Worm (Caenorhabditis elegans) whole organism, L4 larva: Measurements from ENCODE around the gene zyg-12.
A peak's percentile ranks its signal among the peaks of the same experiment; 100 is the strongest.

Experiments
- D1046.2 ChIP-seq: fragments of 200-800 bp; sonication (Bioruptor generic); IDR thresholded peaks from 2 replicates; pipeline ENCODE4 v1.3.6; 2022; ENCODE audit warnings: missing genetic modification characterization, missing compliant biosample characterization
- F26F4.8 ChIP-seq: fragments of 200-800 bp; sonication (Bioruptor generic); conservative IDR thresholded peaks from 2 replicates; pipeline ENCODE4 v1.3.6; 2022; ENCODE audit warnings: missing genetic modification characterization, missing compliant biosample characterization
- F37D6.2 ChIP-seq: sonication (generic microtip); optimal IDR thresholded peaks from 2 replicates; lab custom pipeline; 2016; ENCODE audit warnings: mild to moderate bottlenecking, missing genetic modification characterization, missing compliant biosample characterization
- F49E8.2 ChIP-seq: sonication (generic microtip); optimal IDR thresholded peaks from 2 replicates; lab custom pipeline; 2016; ENCODE audit warnings: missing compliant biosample characterization, mild to moderate bottlenecking, missing genetic modification characterization, borderline replicate concordance
- R02D3.7 ChIP-seq: fragments of 150-350 bp; sonication (generic microtip); optimal IDR thresholded peaks from 3 replicates; lab custom pipeline; 2014; ENCODE audit warnings: missing biosample characterization, missing genetic modification characterization
- T20F7.1 ChIP-seq: fragments of 200-800 bp; sonication (Bioruptor generic); optimal IDR thresholded peaks from 2 replicates; lab custom pipeline; 2018; ENCODE audit warnings: mild to moderate bottlenecking, missing genetic modification characterization, missing compliant biosample characterization
- Y105C5A.15 ChIP-seq: fragments of 200-800 bp; sonication (Bioruptor generic); IDR thresholded peaks from 2 replicates; pipeline ENCODE4 v1.3.6; 2022; ENCODE audit warnings: missing genetic modification characterization, missing compliant biosample characterization
- Y5F2A.4 ChIP-seq: fragments of 200-800 bp; sonication (Bioruptor generic); optimal IDR thresholded peaks from 2 replicates; lab custom pipeline; 2018; ENCODE audit warnings: mild to moderate bottlenecking, missing genetic modification characterization, missing compliant biosample characterization
- ZK337.2 ChIP-seq: fragments of 200-800 bp; sonication (Bioruptor generic); IDR thresholded peaks from 2 replicates; pipeline ENCODE4 v1.3.6; 2022; ENCODE audit warnings: missing genetic modification reagents, missing genetic modification characterization, missing compliant biosample characterization
- ZK546.5 ChIP-seq, 2 experiments: sonication (generic microtip); optimal IDR thresholded peaks; 2 replicates each; lab custom pipeline; 2017; ENCODE audit warnings: missing biosample characterization in 2 of 2, missing genetic modification characterization in 2 of 2
- ama-1 ChIP-seq: fragments of 150-350 bp; optimal IDR thresholded peaks from 2 replicates; lab custom pipeline; 2014; ENCODE audit warnings: inconsistent platforms, mixed read lengths
- ceh-28 ChIP-seq: fragments of 150-350 bp; optimal IDR thresholded peaks from 2 replicates; lab custom pipeline; 2014; ENCODE audit warnings: missing biosample characterization, missing genetic modification reagents, missing genetic modification characterization
- ceh-44 ChIP-seq: fragments of 200-800 bp; sonication (Bioruptor generic); IDR thresholded peaks from 2 replicates; pipeline ENCODE4 v1.3.6; 2022; ENCODE audit warnings: missing genetic modification reagents, missing genetic modification characterization, missing compliant biosample characterization
- ceh-82 ChIP-seq: sonication (generic microtip); optimal IDR thresholded peaks from 2 replicates; lab custom pipeline; 2017; ENCODE audit warnings: missing biosample characterization, missing genetic modification characterization
- ces-1 ChIP-seq: fragments of 150-350 bp; sonication (generic microtip); optimal IDR thresholded peaks from 4 replicates; lab custom pipeline; 2014; ENCODE audit warnings: missing biosample characterization, missing genetic modification reagents, missing genetic modification characterization
- ctbp-1 ChIP-seq: fragments of 200-800 bp; sonication (Bioruptor generic); IDR thresholded peaks from 2 replicates; pipeline ENCODE4 v1.3.6; 2022; ENCODE audit warnings: missing genetic modification reagents, missing genetic modification characterization, missing compliant biosample characterization
- daf-12 ChIP-seq: fragments of 150-350 bp; optimal IDR thresholded peaks from 2 replicates; lab custom pipeline; 2014; ENCODE audit warnings: missing biosample characterization, missing genetic modification reagents, missing genetic modification characterization
- daf-16 ChIP-seq, 3 experiments: sonication (generic microtip); optimal IDR thresholded peaks; 2 replicates each; lab custom pipeline; 2016 to 2017; ENCODE audit warnings: missing genetic modification characterization in 3 of 3, missing genetic modification reagents in 3 of 3, mild to moderate bottlenecking in 2 of 3, missing compliant biosample characterization in 2 of 3, missing biosample characterization in 1 of 3, moderate library complexity in 1 of 3
- duxl-1 ChIP-seq: sonication (generic microtip); optimal IDR thresholded peaks from 2 replicates; lab custom pipeline; 2016; ENCODE audit warnings: mild to moderate bottlenecking, missing genetic modification characterization, moderate library complexity, missing compliant biosample characterization; ENCODE audit not compliant: poor library complexity
- egl-43 ChIP-seq: fragments of 200-800 bp; sonication (Bioruptor generic); IDR thresholded peaks from 2 replicates; pipeline ENCODE4 v1.3.6; 2022; ENCODE audit warnings: missing genetic modification reagents, missing genetic modification characterization, missing compliant biosample characterization
- fkh-10 ChIP-seq: fragments of 150-350 bp; optimal IDR thresholded peaks from 2 replicates; lab custom pipeline; 2014; ENCODE audit warnings: missing biosample characterization, missing genetic modification reagents, missing genetic modification characterization
- fos-1 ChIP-seq: fragments of 150-350 bp; optimal IDR thresholded peaks from 2 replicates; lab custom pipeline; 2014; ENCODE audit warnings: missing biosample characterization, missing genetic modification characterization
- hlh-11 ChIP-seq: fragments of 200-800 bp; sonication (Bioruptor generic); optimal IDR thresholded peaks from 2 replicates; lab custom pipeline; 2018; ENCODE audit warnings: mild to moderate bottlenecking, missing genetic modification characterization, missing compliant biosample characterization
- hmg-1.1 ChIP-seq: fragments of 200-800 bp; sonication (Bioruptor generic); IDR thresholded peaks from 2 replicates; pipeline ENCODE4 v1.3.6; 2022; ENCODE audit warnings: missing genetic modification reagents, missing genetic modification characterization, missing compliant biosample characterization
- jun-1 ChIP-seq: fragments of 150-350 bp; optimal IDR thresholded peaks from 2 replicates; lab custom pipeline; 2014; ENCODE audit warnings: missing biosample characterization, missing genetic modification reagents, missing genetic modification characterization
- lim-7 ChIP-seq: fragments of 200-800 bp; sonication (Bioruptor generic); IDR thresholded peaks from 2 replicates; pipeline ENCODE4 v1.3.6; 2022; ENCODE audit warnings: missing genetic modification characterization, missing compliant biosample characterization
- lin-1 ChIP-seq: fragments of 200-800 bp; sonication (Bioruptor generic); IDR thresholded peaks from 2 replicates; pipeline ENCODE4 v1.3.6; 2022; ENCODE audit warnings: missing genetic modification reagents, missing genetic modification characterization, missing compliant biosample characterization
- lin-13 ChIP-seq: fragments of 150-350 bp; optimal IDR thresholded peaks from 2 replicates; lab custom pipeline; 2014; ENCODE audit warnings: missing biosample characterization, missing genetic modification reagents, missing genetic modification characterization
- lin-29 ChIP-seq: fragments of 200-800 bp; sonication (Bioruptor generic); IDR thresholded peaks from 2 replicates; pipeline ENCODE4 v1.3.6; 2022; ENCODE audit warnings: missing genetic modification reagents, missing genetic modification characterization, missing compliant biosample characterization
- lsy-2 ChIP-seq, 2 experiments: fragments of 150-350 bp in 1 of 2; sonication (generic microtip) in 1 of 2; optimal IDR thresholded peaks; 2 replicates each; lab custom pipeline; 2014 to 2017; ENCODE audit warnings: missing biosample characterization in 2 of 2, missing genetic modification characterization in 2 of 2
- mdl-1 ChIP-seq, 2 experiments: fragments of 150-350 bp in 1 of 2; sonication (generic microtip) in 1 of 2; optimal IDR thresholded peaks; 2 replicates each; lab custom pipeline; 2014 to 2017; ENCODE audit warnings: missing biosample characterization in 2 of 2, missing genetic modification characterization in 2 of 2
- mep-1 ChIP-seq: fragments of 150-350 bp; sonication (generic microtip); optimal IDR thresholded peaks from 3 replicates; lab custom pipeline; 2014; ENCODE audit warnings: missing biosample characterization, missing genetic modification characterization
- mes-2 ChIP-seq: sonication (generic microtip); optimal IDR thresholded peaks from 2 replicates; lab custom pipeline; 2016; ENCODE audit warnings: missing genotype, mild to moderate bottlenecking, missing genetic modification characterization, missing compliant biosample characterization; ENCODE audit not compliant: poor library complexity, severe bottlenecking
- mxl-3 ChIP-seq: fragments of 200-800 bp; sonication (Bioruptor generic); optimal IDR thresholded peaks from 2 replicates; lab custom pipeline; 2018; ENCODE audit warnings: mild to moderate bottlenecking, missing genetic modification characterization, missing compliant biosample characterization
- nhr-102 ChIP-seq: sonication (generic microtip); optimal IDR thresholded peaks from 2 replicates; lab custom pipeline; 2016; ENCODE audit warnings: mild to moderate bottlenecking, missing genetic modification characterization, moderate library complexity, missing compliant biosample characterization
- nhr-11 ChIP-seq: fragments of 150-350 bp; optimal IDR thresholded peaks from 2 replicates; lab custom pipeline; 2014; ENCODE audit warnings: missing biosample characterization, missing genetic modification characterization
- saeg-2 ChIP-seq: fragments of 200-800 bp; sonication (Bioruptor generic); IDR thresholded peaks from 2 replicates; pipeline ENCODE4 v1.3.6; 2022; ENCODE audit warnings: missing genetic modification reagents, missing genetic modification characterization, missing compliant biosample characterization
- unc-130 ChIP-seq: sonication (generic microtip); optimal IDR thresholded peaks from 2 replicates; lab custom pipeline; 2016; ENCODE audit warnings: missing genetic modification reagents, missing genetic modification characterization, missing compliant biosample characterization
- unc-39 ChIP-seq: sonication (generic microtip); optimal IDR thresholded peaks from 2 replicates; lab custom pipeline; 2017; ENCODE audit warnings: missing biosample characterization, missing genetic modification characterization
- ztf-7 ChIP-seq: fragments of 150-350 bp; optimal IDR thresholded peaks from 2 replicates; lab custom pipeline; 2014; ENCODE audit warnings: missing biosample characterization, missing genetic modification characterization

The zyg-12 gene

DNA sequence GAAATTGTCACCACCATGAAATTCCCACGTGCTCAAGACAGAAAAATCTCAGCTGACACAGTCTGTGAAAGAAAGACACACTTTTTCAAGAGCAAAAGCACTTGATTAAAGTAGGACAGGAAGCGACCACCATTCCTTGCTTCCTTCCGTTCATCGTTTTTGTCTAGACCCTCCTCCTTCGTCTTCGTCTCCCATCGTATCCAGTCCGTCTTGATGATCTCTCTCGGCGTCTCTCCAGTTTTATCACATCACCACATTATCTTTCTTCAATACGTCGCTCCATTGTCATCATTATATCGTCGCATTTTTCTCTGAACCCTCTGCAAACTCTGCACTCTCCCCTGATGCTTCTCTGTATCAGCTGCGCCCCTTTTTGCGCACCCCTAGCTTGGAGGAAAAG, 41.5 kb upstream of the zyg-12 start (continued):
- TF ChIP-seq daf-16 (GFP tag; optimal IDR thresholded peaks at IDR 0.05; lab: Kevin White, UChicago), result no peak
- no peak for TF ChIP-seq daf-16 (tag; optimal IDR thresholded peaks at IDR 0.05; lab: Kevin White, UChicago)
- peak; percentile 59 for TF ChIP-seq hlh-11 (tag; lab: Kevin White, UChicago)
- no peak for TF ChIP-seq ces-1
- no peak for TF ChIP-seq ZK337.2 (GFP tag; lab: Robert Waterston, UW)
- TF ChIP-seq mes-2 (tag; lab: Kevin White, UChicago), result peak; percentile 2
- TF ChIP-seq F37D6.2 (tag; lab: Kevin White, UChicago), result no peak
- TF ChIP-seq mdl-1 (tag; optimal IDR thresholded peaks at IDR 0.05; lab: Kevin White, UChicago), result peak in 1 of 2 experiments; percentile 22
- peak; percentile 24 for TF ChIP-seq mxl-3 (GFP tag; lab: Kevin White, UChicago)
- no peak for TF ChIP-seq unc-39
- no peak for TF ChIP-seq fos-1
- TF ChIP-seq mep-1 (tag; lab: Kevin White, UChicago), result no peak
- TF ChIP-seq duxl-1, result no peak
- TF ChIP-seq T20F7.1 (GFP tag; lab: Kevin White, UChicago), result no peak
- no peak for TF ChIP-seq lim-7 (GFP tag; lab: Robert Waterston, UW)
- TF ChIP-seq ctbp-1 (GFP tag; lab: Robert Waterston, UW), result 0 out of 2 replicates have a peak, but pooled peaks have one; percentile 48
- no peak for TF ChIP-seq hmg-1.1
- no peak for TF ChIP-seq nhr-102 (tag; lab: Kevin White, UChicago)
- TF ChIP-seq unc-130 (GFP tag; lab: Kevin White, UChicago), result no peak
- no peak for TF ChIP-seq lin-1 (GFP tag; lab: Robert Waterston, UW)
- no peak for TF ChIP-seq Y105C5A.15 (GFP tag; lab: Robert Waterston, UW)
- TF ChIP-seq daf-12, result no peak
- no peak for TF ChIP-seq ZK546.5 (tag; optimal IDR thresholded peaks at IDR 0.05; lab: Kevin White, UChicago)
- no peak for TF ChIP-seq lin-13 (GFP tag; lab: Kevin White, UChicago)
- TF ChIP-seq lin-29 (GFP tag; lab: Robert Waterston, UW), result no peak
- TF ChIP-seq ama-1, result no peak
- TF ChIP-seq ceh-44 (GFP tag; lab: Robert Waterston, UW), result no peak
- TF ChIP-seq egl-43 (GFP tag; lab: Robert Waterston, UW), result peak; percentile 29; the same call in 1 of the 2 replicates
- TF ChIP-seq D1046.2, result no peak
- no peak for TF ChIP-seq saeg-2 (GFP tag; lab: Robert Waterston, UW)
- no peak for TF ChIP-seq nhr-11 (tag; lab: Kevin White, UChicago)
- no peak for TF ChIP-seq ztf-7 (tag; lab: Kevin White, UChicago)
- TF ChIP-seq F26F4.8 (GFP tag; lab: Robert Waterston, UW), result no peak
- TF ChIP-seq ceh-82 (tag; lab: Kevin White, UChicago), result no peak
- no peak for TF ChIP-seq fkh-10 (GFP tag; lab: Kevin White, UChicago)
- TF ChIP-seq Y5F2A.4 (GFP tag; lab: Kevin White, UChicago), result no peak
- no peak for TF ChIP-seq ceh-28
- no peak for TF ChIP-seq jun-1
- TF ChIP-seq R02D3.7 (tag; lab: Kevin White, UChicago), result no peak
- TF ChIP-seq, all 104 proteins: peak for 13

DNA sequence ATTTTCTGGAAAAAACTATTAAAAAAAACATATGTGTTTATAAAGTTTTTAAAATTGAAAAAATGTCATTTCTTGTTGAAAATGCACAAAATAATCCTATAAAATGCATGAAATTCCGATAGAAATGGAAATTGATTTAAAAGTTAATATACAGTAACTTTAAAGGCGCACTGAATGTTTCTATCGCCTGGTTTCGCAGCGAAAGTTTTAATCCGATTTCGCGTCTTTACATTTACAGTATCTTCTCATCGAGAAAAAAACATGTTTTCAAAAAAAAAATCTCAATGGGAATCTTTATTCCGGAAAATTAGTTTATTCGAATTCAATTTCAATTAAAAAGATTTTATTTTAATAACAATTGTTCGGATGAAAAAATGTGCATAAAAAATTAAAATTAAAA, 35.5 kb upstream of the zyg-12 start, which contains the start of gene R05F9.11:
TSS of gene R05F9.11 (minus strand) at position 5 of the 400 bp plus-strand sequence.
- TF ChIP-seq mxl-3 (GFP tag; lab: Kevin White, UChicago) (no peak), F49E8.2 (peak; percentile 10), unc-130 (GFP tag; lab: Kevin White, UChicago) (peak; percentile 10), lsy-2 (tag; optimal IDR thresholded peaks at IDR 0.05; lab: Kevin White, UChicago) (peak in 1 of 2 experiments; percentile 58)
